Worm (Caenorhabditis elegans) whole organism, late embryonic: ENCODE measurements around the gene mxl-3.

ENCODE experiments used
- C08G9.2 ChIP-seq: sonication (generic microtip); optimal IDR thresholded peaks from 2 replicates; lab custom pipeline; 2016; ENCODE audit warnings: mild to moderate bottlenecking, missing genetic modification characterization, moderate library complexity, missing compliant biosample characterization
- K02D7.2 ChIP-seq: sonication (generic microtip); optimal IDR thresholded peaks from 2 replicates; lab custom pipeline; 2017; ENCODE audit warnings: mild to moderate bottlenecking, missing genetic modification characterization, missing compliant biosample characterization
- K09A11.1 ChIP-seq: sonication (generic microtip); optimal IDR thresholded peaks from 2 replicates; lab custom pipeline; 2017; ENCODE audit warnings: antibody characterized with exemption, mild to moderate bottlenecking, missing genetic modification characterization, missing compliant biosample characterization; ENCODE audit not compliant: insufficient read depth
- Y22D7AL.16 ChIP-seq: sonication (generic microtip); optimal IDR thresholded peaks from 2 replicates; lab custom pipeline; 2016; ENCODE audit warnings: missing genetic modification characterization, missing compliant biosample characterization
- ahr-1 ChIP-seq: sonication (generic microtip); optimal IDR thresholded peaks from 2 replicates; lab custom pipeline; 2016; ENCODE audit warnings: missing genetic modification characterization, missing compliant biosample characterization
- ceh-18 ChIP-seq: sonication (generic microtip); optimal IDR thresholded peaks from 2 replicates; lab custom pipeline; 2016; ENCODE audit warnings: missing genetic modification characterization, missing compliant biosample characterization
- ceh-19 ChIP-seq: fragments of 200-800 bp; sonication (Bioruptor generic); optimal IDR thresholded peaks from 2 replicates; lab custom pipeline; 2018; ENCODE audit warnings: mild to moderate bottlenecking, missing genetic modification characterization, missing compliant biosample characterization
- ceh-22 ChIP-seq: sonication (generic microtip); optimal IDR thresholded peaks from 2 replicates; lab custom pipeline; 2017; ENCODE audit warnings: missing biosample characterization, missing genetic modification characterization
- ceh-31 ChIP-seq: sonication (generic microtip); optimal IDR thresholded peaks from 2 replicates; lab custom pipeline; 2016; ENCODE audit warnings: missing genetic modification characterization, missing compliant biosample characterization
- ceh-48 ChIP-seq: sonication (generic microtip); optimal IDR thresholded peaks from 2 replicates; lab custom pipeline; 2016; ENCODE audit warnings: missing genetic modification characterization, inconsistent platforms, missing compliant biosample characterization
- ceh-6 ChIP-seq: fragments of 200-800 bp; sonication (Bioruptor generic); optimal IDR thresholded peaks from 2 replicates; lab custom pipeline; 2018; ENCODE audit warnings: mild to moderate bottlenecking, missing genetic modification characterization, missing compliant biosample characterization
- ceh-9 ChIP-seq: sonication (generic microtip); optimal IDR thresholded peaks from 2 replicates; lab custom pipeline; 2016; ENCODE audit warnings: mild to moderate bottlenecking, missing genetic modification characterization, inconsistent platforms, missing compliant biosample characterization
- che-1 ChIP-seq: sonication (generic microtip); optimal IDR thresholded peaks from 2 replicates; lab custom pipeline; 2016; ENCODE audit warnings: mild to moderate bottlenecking, missing genetic modification characterization, missing compliant biosample characterization
- dmd-4 ChIP-seq: sonication (generic microtip); optimal IDR thresholded peaks from 2 replicates; lab custom pipeline; 2016; ENCODE audit warnings: borderline replicate concordance, missing genetic modification characterization, missing compliant biosample characterization
- dve-1 ChIP-seq: sonication (generic microtip); optimal IDR thresholded peaks from 2 replicates; lab custom pipeline; 2017; ENCODE audit warnings: antibody characterized with exemption, mild to moderate bottlenecking, missing genetic modification characterization, missing compliant biosample characterization
- elt-2 ChIP-seq: sonication (generic microtip); optimal IDR thresholded peaks from 2 replicates; lab custom pipeline; 2016; ENCODE audit warnings: missing genetic modification reagents, missing genetic modification characterization, missing compliant biosample characterization
- elt-4 ChIP-seq: sonication (generic microtip); optimal IDR thresholded peaks from 2 replicates; lab custom pipeline; 2016; ENCODE audit warnings: missing genetic modification characterization, missing compliant biosample characterization
- eyg-1 ChIP-seq: sonication (generic microtip); optimal IDR thresholded peaks from 2 replicates; lab custom pipeline; 2016; ENCODE audit warnings: missing genotype, missing genetic modification characterization, missing compliant biosample characterization
- gmeb-2 ChIP-seq: sonication (generic microtip); optimal IDR thresholded peaks from 2 replicates; lab custom pipeline; 2016; ENCODE audit warnings: missing genetic modification characterization, inconsistent platforms, missing compliant biosample characterization
- hlh-15 ChIP-seq: sonication (generic microtip); optimal IDR thresholded peaks from 2 replicates; lab custom pipeline; 2016; ENCODE audit warnings: missing genetic modification characterization, missing compliant biosample characterization
- hlh-30 ChIP-seq: sonication (generic microtip); optimal IDR thresholded peaks from 2 replicates; lab custom pipeline; 2017; ENCODE audit warnings: antibody characterized with exemption, missing genetic modification characterization, missing compliant biosample characterization; ENCODE audit not compliant: insufficient read depth
- hlh-6 ChIP-seq: sonication (generic microtip); optimal IDR thresholded peaks from 2 replicates; lab custom pipeline; 2016; ENCODE audit warnings: missing genotype, missing genetic modification characterization, missing compliant biosample characterization
- madf-2 ChIP-seq: sonication (generic microtip); optimal IDR thresholded peaks from 2 replicates; lab custom pipeline; 2017; ENCODE audit warnings: missing genetic modification characterization, missing compliant biosample characterization
- mec-3 ChIP-seq: sonication (generic microtip); optimal IDR thresholded peaks from 2 replicates; lab custom pipeline; 2016; ENCODE audit warnings: borderline replicate concordance, missing genetic modification characterization, missing compliant biosample characterization
- nfya-1 ChIP-seq: sonication (generic microtip); optimal IDR thresholded peaks from 2 replicates; lab custom pipeline; 2017; ENCODE audit warnings: missing genetic modification characterization, mild to moderate bottlenecking, missing compliant biosample characterization, antibody characterized with exemption, moderate library complexity
- nhr-11 ChIP-seq: fragments of 150-350 bp; optimal IDR thresholded peaks from 2 replicates; lab custom pipeline; 2014; ENCODE audit warnings: missing biosample characterization, missing genetic modification characterization
- nhr-232 ChIP-seq: sonication (generic microtip); optimal IDR thresholded peaks from 2 replicates; lab custom pipeline; 2016; ENCODE audit warnings: missing genetic modification characterization, missing compliant biosample characterization
- npax-4 ChIP-seq: sonication (generic microtip); optimal IDR thresholded peaks from 2 replicates; lab custom pipeline; 2016; ENCODE audit warnings: missing genetic modification characterization, missing compliant biosample characterization
- odd-2 ChIP-seq: sonication (generic microtip); optimal IDR thresholded peaks from 2 replicates; lab custom pipeline; 2017; ENCODE audit warnings: antibody characterized with exemption, mild to moderate bottlenecking, missing genetic modification characterization, missing compliant biosample characterization
- pqm-1 ChIP-seq: sonication (generic microtip); optimal IDR thresholded peaks from 2 replicates; lab custom pipeline; 2016; ENCODE audit warnings: missing genetic modification characterization, missing compliant biosample characterization
- pros-1 ChIP-seq: fragments of 150-350 bp; optimal IDR thresholded peaks from 2 replicates; lab custom pipeline; 2014; ENCODE audit warnings: missing biosample characterization, missing genetic modification reagents, missing genetic modification characterization
- rnt-1 ChIP-seq: sonication (generic microtip); optimal IDR thresholded peaks from 2 replicates; lab custom pipeline; 2016; ENCODE audit warnings: missing genetic modification characterization, missing compliant biosample characterization
- sox-2 ChIP-seq: fragments of 200-800 bp; sonication (Bioruptor generic); IDR thresholded peaks from 2 replicates; pipeline ENCODE4 v1.3.6; 2022; ENCODE audit warnings: missing genetic modification reagents, missing genetic modification characterization, missing compliant biosample characterization
- tbx-2 ChIP-seq: sonication (generic microtip); optimal IDR thresholded peaks from 2 replicates; lab custom pipeline; 2016; ENCODE audit warnings: missing genetic modification characterization, missing compliant biosample characterization
- unc-3 ChIP-seq, 2 experiments: fragments of 200-800 bp in 1 of 2; sonication (Bioruptor generic) in 1 of 2; sonication (generic microtip) in 1 of 2; conservative IDR thresholded peaks in 1 of 2; optimal IDR thresholded peaks in 1 of 2; 2 replicates each; pipeline versions ENCODE4 v1.3.6 to Lab custom; 2016 to 2022; ENCODE audit warnings: missing compliant biosample characterization in 2 of 2, missing genetic modification characterization in 2 of 2, missing genetic modification reagents in 1 of 2
- unc-42 ChIP-seq: sonication (generic microtip); optimal IDR thresholded peaks from 2 replicates; lab custom pipeline; 2016; ENCODE audit warnings: missing genotype, missing genetic modification characterization, missing compliant biosample characterization
- unc-55 ChIP-seq: sonication (generic microtip); optimal IDR thresholded peaks from 2 replicates; lab custom pipeline; 2017; ENCODE audit warnings: missing biosample characterization, missing genetic modification reagents, missing genetic modification characterization
- unc-86 ChIP-seq: sonication (generic microtip); optimal IDR thresholded peaks from 2 replicates; lab custom pipeline; 2016; ENCODE audit warnings: missing genetic modification characterization, missing compliant biosample characterization
- ztf-16 ChIP-seq: sonication (generic microtip); optimal IDR thresholded peaks from 2 replicates; lab custom pipeline; 2017; ENCODE audit warnings: missing genetic modification characterization, missing compliant biosample characterization

mxl-3 gene

ce11 chrX:13333835-13334234 is 16.8 kb downstream of the mxl-3 start, which contains the start of gene F46G10.4:
TSS of gene F46G10.4 (plus strand) at chrX:13334046.
- no peak for TF ChIP-seq nhr-11
- TF ChIP-seq ceh-9 (tag; lab: Kevin White, UChicago): no peak
- no peak for TF ChIP-seq tbx-2 (tag; lab: Kevin White, UChicago)
- no peak for TF ChIP-seq che-1 (tag; lab: Kevin White, UChicago)
- TF ChIP-seq Y22D7AL.16: no peak
- no peak for TF ChIP-seq ceh-19 (GFP tag; lab: Kevin White, UChicago)
- TF ChIP-seq K09A11.1 (tag; lab: Kevin White, UChicago): no peak
- no peak for TF ChIP-seq unc-55 (GFP tag; lab: Kevin White, UChicago)
- no peak for TF ChIP-seq K02D7.2
- no peak for TF ChIP-seq unc-3 (GFP tag; conservative IDR thresholded peaks at IDR 0.05; lab: Robert Waterston, UW)
- no peak for TF ChIP-seq unc-3 (tag; optimal IDR thresholded peaks at IDR 0.05; lab: Kevin White, UChicago)
- TF ChIP-seq ztf-16 (tag; lab: Kevin White, UChicago): no peak
- no peak for TF ChIP-seq C08G9.2 (tag; lab: Kevin White, UChicago)
- no peak for TF ChIP-seq ceh-18 (tag; lab: Kevin White, UChicago)
- no peak for TF ChIP-seq pqm-1

- no peak for TF ChIP-seq elt-4 (tag; lab: Kevin White, UChicago)
- no peak for TF ChIP-seq unc-55 (GFP tag; lab: Kevin White, UChicago)
- no peak for TF ChIP-seq gmeb-2 (tag; lab: Kevin White, UChicago)
- no peak for TF ChIP-seq hlh-15 (tag; lab: Kevin White, UChicago)
- no peak for TF ChIP-seq sox-2 (GFP tag; lab: Robert Waterston, UW)
- TF ChIP-seq ceh-31 (tag; lab: Kevin White, UChicago): no peak
- no peak for TF ChIP-seq pqm-1
- no peak for TF ChIP-seq unc-86 (tag; lab: Kevin White, UChicago)
- no peak for TF ChIP-seq odd-2 (tag; lab: Kevin White, UChicago)
- TF ChIP-seq nfya-1: no peak
- no peak for TF ChIP-seq npax-4 (tag; lab: Kevin White, UChicago)
- TF ChIP-seq tbx-2 (tag; lab: Kevin White, UChicago): no peak
- TF ChIP-seq K09A11.1 (tag; lab: Kevin White, UChicago): no peak
- TF ChIP-seq unc-42 (tag; lab: Kevin White, UChicago): no peak
- TF ChIP-seq nhr-11: no peak
Observed at ce11 chrX:13331386-13331785, 19.2 kb downstream of the mxl-3 start, which contains the start of gene sir-2.3. TSS of gene sir-2.3 (plus strand) at chrX:13331686.

ce11 chrX:13328868-13329267 is 21.7 kb downstream of the mxl-3 start:
- no peak for TF ChIP-seq ahr-1 (tag; lab: Kevin White, UChicago)
- TF ChIP-seq ceh-31 (tag; lab: Kevin White, UChicago): peak; percentile 27
- TF ChIP-seq K09A11.1 (tag; lab: Kevin White, UChicago): no peak
- TF ChIP-seq madf-2: no peak
- peak; percentile 63 for TF ChIP-seq ceh-18 (tag; lab: Kevin White, UChicago)
- TF ChIP-seq unc-42 (tag; lab: Kevin White, UChicago): no peak
- no peak for TF ChIP-seq nhr-232 (tag; lab: Kevin White, UChicago)
- TF ChIP-seq hlh-6: no peak
- TF ChIP-seq nfya-1: peak; percentile 36
- TF ChIP-seq ceh-6 (GFP tag; lab: Kevin White, UChicago): no peak
- no peak for TF ChIP-seq ceh-22
- TF ChIP-seq unc-55 (GFP tag; lab: Kevin White, UChicago): peak; percentile 99
- peak; percentile 23 for TF ChIP-seq rnt-1
- no peak for TF ChIP-seq mec-3
- TF ChIP-seq unc-86 (tag; lab: Kevin White, UChicago): no peak
- TF ChIP-seq hlh-30 (tag; lab: Kevin White, UChicago): peak; percentile 57
- no peak for TF ChIP-seq elt-2
- no peak for TF ChIP-seq eyg-1 (tag; lab: Kevin White, UChicago)
- no peak for TF ChIP-seq dve-1 (tag; lab: Kevin White, UChicago)
- peak; percentile 3 for TF ChIP-seq tbx-2 (tag; lab: Kevin White, UChicago)
- no peak for TF ChIP-seq npax-4 (tag; lab: Kevin White, UChicago)
- no peak for TF ChIP-seq pros-1 (tag; lab: Kevin White, UChicago)
- TF ChIP-seq ceh-48 (tag; lab: Kevin White, UChicago): no peak
- no peak for TF ChIP-seq dmd-4 (tag; lab: Kevin White, UChicago)
